Worm (Caenorhabditis elegans) whole organism, L4 larva: Measurements from ENCODE around the gene F49C12.2.
A peak's percentile ranks its signal among the peaks of the same experiment; 100 is the strongest.
"Not testable (repeated sequence)": the region's sequence is repeated elsewhere in the genome, so short reads cannot be mapped to it uniquely, and the experiment has no call there.

Experiments used
- F37D6.2 ChIP-seq: sonication (generic microtip); optimal IDR thresholded peaks from 2 replicates; lab custom pipeline; 2016; ENCODE audit warnings: mild to moderate bottlenecking, missing genetic modification characterization, missing compliant biosample characterization
- F44E2.7 ChIP-seq: fragments of 200-800 bp; sonication (Bioruptor generic); IDR thresholded peaks from 2 replicates; pipeline ENCODE4 v2.1.2; 2022; ENCODE audit warnings: missing genetic modification characterization, missing compliant biosample characterization
- T26A8.4 ChIP-seq: fragments of 200-800 bp; sonication (Bioruptor generic); IDR thresholded peaks from 2 replicates; pipeline ENCODE4 v1.3.6; 2022; ENCODE audit warnings: missing genetic modification characterization, missing compliant biosample characterization
- Y48G9A.11 ChIP-seq: fragments of 200-800 bp; sonication (Bioruptor generic); IDR thresholded peaks from 2 replicates; pipeline ENCODE4 v1.3.6; 2022; ENCODE audit warnings: missing genetic modification reagents, missing genetic modification characterization, missing compliant biosample characterization
- Y75B8A.6 ChIP-seq: fragments of 200-800 bp; sonication (Bioruptor generic); IDR thresholded peaks from 2 replicates; pipeline ENCODE4 v1.3.6; 2022; ENCODE audit warnings: missing genetic modification reagents, missing genetic modification characterization, missing compliant biosample characterization
- ZK546.5 ChIP-seq, 2 experiments: sonication (generic microtip); optimal IDR thresholded peaks; 2 replicates each; lab custom pipeline; 2017; ENCODE audit warnings: missing biosample characterization in 2 of 2, missing genetic modification characterization in 2 of 2
- ceh-28 ChIP-seq: fragments of 150-350 bp; optimal IDR thresholded peaks from 2 replicates; lab custom pipeline; 2014; ENCODE audit warnings: missing biosample characterization, missing genetic modification reagents, missing genetic modification characterization
- ceh-44 ChIP-seq: fragments of 200-800 bp; sonication (Bioruptor generic); IDR thresholded peaks from 2 replicates; pipeline ENCODE4 v1.3.6; 2022; ENCODE audit warnings: missing genetic modification reagents, missing genetic modification characterization, missing compliant biosample characterization
- daf-12 ChIP-seq: fragments of 150-350 bp; optimal IDR thresholded peaks from 2 replicates; lab custom pipeline; 2014; ENCODE audit warnings: missing biosample characterization, missing genetic modification reagents, missing genetic modification characterization
- daf-19 ChIP-seq: fragments of 200-800 bp; sonication (Bioruptor generic); conservative IDR thresholded peaks from 2 replicates; pipeline ENCODE4 v1.3.6; 2022; ENCODE audit warnings: missing genetic modification characterization, missing compliant biosample characterization
- dmd-8 ChIP-seq: fragments of 200-800 bp; sonication (Bioruptor generic); IDR thresholded peaks from 2 replicates; pipeline ENCODE4 v1.3.6; 2022; ENCODE audit warnings: missing genetic modification characterization, missing compliant biosample characterization
- egl-27 ChIP-seq: sonication (generic microtip); optimal IDR thresholded peaks from 3 replicates; lab custom pipeline; 2017; ENCODE audit warnings: missing biosample characterization, missing genetic modification reagents, missing genetic modification characterization
- egl-43 ChIP-seq: fragments of 200-800 bp; sonication (Bioruptor generic); IDR thresholded peaks from 2 replicates; pipeline ENCODE4 v1.3.6; 2022; ENCODE audit warnings: missing genetic modification reagents, missing genetic modification characterization, missing compliant biosample characterization
- fkh-10 ChIP-seq: fragments of 150-350 bp; optimal IDR thresholded peaks from 2 replicates; lab custom pipeline; 2014; ENCODE audit warnings: missing biosample characterization, missing genetic modification reagents, missing genetic modification characterization
- fos-1 ChIP-seq: fragments of 150-350 bp; optimal IDR thresholded peaks from 2 replicates; lab custom pipeline; 2014; ENCODE audit warnings: missing biosample characterization, missing genetic modification characterization
- hlh-30 ChIP-seq: sonication (generic microtip); optimal IDR thresholded peaks from 2 replicates; lab custom pipeline; 2017; ENCODE audit warnings: antibody characterized with exemption, mild to moderate bottlenecking, missing genetic modification characterization, missing compliant biosample characterization; ENCODE audit not compliant: insufficient read depth
- lim-7 ChIP-seq: fragments of 200-800 bp; sonication (Bioruptor generic); IDR thresholded peaks from 2 replicates; pipeline ENCODE4 v1.3.6; 2022; ENCODE audit warnings: missing genetic modification characterization, missing compliant biosample characterization
- lin-13 ChIP-seq: fragments of 150-350 bp; optimal IDR thresholded peaks from 2 replicates; lab custom pipeline; 2014; ENCODE audit warnings: missing biosample characterization, missing genetic modification reagents, missing genetic modification characterization
- lin-39 ChIP-seq: fragments of 150-350 bp; optimal IDR thresholded peaks from 2 replicates; lab custom pipeline; 2014; ENCODE audit warnings: missing biosample characterization, missing genetic modification reagents, missing genetic modification characterization
- mdl-1 ChIP-seq, 2 experiments: fragments of 150-350 bp in 1 of 2; sonication (generic microtip) in 1 of 2; optimal IDR thresholded peaks; 2 replicates each; lab custom pipeline; 2014 to 2017; ENCODE audit warnings: missing biosample characterization in 2 of 2, missing genetic modification characterization in 2 of 2
- mdt-29 ChIP-seq: fragments of 200-800 bp; sonication (Bioruptor generic); IDR thresholded peaks from 2 replicates; pipeline ENCODE4 v1.3.6; 2022; ENCODE audit warnings: missing genetic modification reagents, missing genetic modification characterization, missing compliant biosample characterization
- nhr-102 ChIP-seq: sonication (generic microtip); optimal IDR thresholded peaks from 2 replicates; lab custom pipeline; 2016; ENCODE audit warnings: mild to moderate bottlenecking, missing genetic modification characterization, moderate library complexity, missing compliant biosample characterization
- nhr-237 ChIP-seq: sonication (generic microtip); optimal IDR thresholded peaks from 2 replicates; lab custom pipeline; 2017; ENCODE audit warnings: missing biosample characterization, missing genetic modification characterization
- nhr-42 ChIP-seq: fragments of 200-800 bp; sonication (Bioruptor generic); IDR thresholded peaks from 2 replicates; pipeline ENCODE4 v1.3.6; 2022; ENCODE audit warnings: missing genetic modification characterization, missing compliant biosample characterization
- saeg-2 ChIP-seq: fragments of 200-800 bp; sonication (Bioruptor generic); IDR thresholded peaks from 2 replicates; pipeline ENCODE4 v1.3.6; 2022; ENCODE audit warnings: missing genetic modification reagents, missing genetic modification characterization, missing compliant biosample characterization
- skn-1 ChIP-seq: fragments of 150-350 bp; optimal IDR thresholded peaks from 2 replicates; lab custom pipeline; 2014; ENCODE audit warnings: missing biosample characterization, missing genetic modification characterization
- snpc-1.2 ChIP-seq: fragments of 200-800 bp; sonication (Bioruptor generic); IDR thresholded peaks from 2 replicates; pipeline ENCODE4 v1.3.6; 2022; ENCODE audit warnings: missing genetic modification reagents, missing genetic modification characterization, missing compliant biosample characterization
- snpc-4 ChIP-seq: fragments of 150-350 bp; optimal IDR thresholded peaks from 2 replicates; lab custom pipeline; 2014; ENCODE audit warnings: missing biosample characterization, missing genetic modification characterization
- tag-97 ChIP-seq: fragments of 200-800 bp; sonication (Bioruptor generic); IDR thresholded peaks from 2 replicates; pipeline ENCODE4 v1.3.6; 2022; ENCODE audit warnings: missing genetic modification characterization, missing compliant biosample characterization
- unc-39 ChIP-seq: sonication (generic microtip); optimal IDR thresholded peaks from 2 replicates; lab custom pipeline; 2017; ENCODE audit warnings: missing biosample characterization, missing genetic modification characterization
- unc-62 ChIP-seq, 3 experiments: fragments of 150-350 bp in 1 of 3; sonication (generic microtip); optimal IDR thresholded peaks in 2 of 3; peaks in 1 of 3; 1 replicate in 1 of 3; 2 replicates in 2 of 3; lab custom pipeline; 2014 to 2017; ENCODE audit warnings: missing biosample characterization in 3 of 3, missing genetic modification characterization in 3 of 3, missing genetic modification reagents in 3 of 3, missing genotype in 1 of 3
- zip-2 ChIP-seq: fragments of 150-350 bp; optimal IDR thresholded peaks from 2 replicates; lab custom pipeline; 2014; ENCODE audit warnings: missing biosample characterization, missing genetic modification characterization

Gene F49C12.2

ce11 chrIV:9293825-9294224, 5.2 kb downstream of the F49C12.2 start, which contains the start of gene nhr-264:
nhr-264 (minus strand) TSS chrIV:9293925.
- TF ChIP-seq dmd-8; zip-2; nhr-102 (tag; lab: Kevin White, UChicago): not testable (repeated sequence)

ce11 chrIV:9289635-9290034, 9.4 kb downstream of the F49C12.2 start:
- TF ChIP-seq mdt-29, result no peak
- no peak for TF ChIP-seq lin-13 (GFP tag; lab: Kevin White, UChicago)
- no peak for TF ChIP-seq ceh-44 (GFP tag; lab: Robert Waterston, UW)
- TF ChIP-seq mdl-1 (tag; optimal IDR thresholded peaks at IDR 0.05; lab: Kevin White, UChicago), result no peak
- TF ChIP-seq nhr-237 (tag; lab: Kevin White, UChicago), result no peak
- TF ChIP-seq F37D6.2 (tag; lab: Kevin White, UChicago), result no peak
- no peak for TF ChIP-seq Y75B8A.6 (GFP tag; lab: Robert Waterston, UW)
- TF ChIP-seq lim-7 (GFP tag; lab: Robert Waterston, UW), result no peak

- not testable (repeated sequence) for TF ChIP-seq egl-27 (tag; lab: Kevin White, UChicago); fkh-10 (GFP tag; lab: Kevin White, UChicago); F44E2.7 (GFP tag; lab: Robert Waterston, UW)
These were observed 12.7 kb downstream of the F49C12.2 start, which contains the start of gene nhr-267 for ce11 chrIV:9286305-9286704. nhr-267 (minus strand) TSS chrIV:9286405.

- TF ChIP-seq unc-62 (GFP tag; optimal IDR thresholded peaks at IDR 0.05 in 1 of 2; lab: Kevin White, UChicago) (peak in 1 of 2 experiments; percentile 91), unc-62 (tag; optimal IDR thresholded peaks at IDR 0.05; lab: Kevin White, UChicago) (no peak), snpc-1.2 (GFP tag; lab: Robert Waterston, UW) (no peak)
These were observed 25.0 kb downstream of the F49C12.2 start, which contains the start of gene nmy-3 for ce11 chrIV:9274008-9274529. nmy-3 (plus strand) TSS chrIV:9274479.

ce11 chrIV:9269796-9270195, 29.2 kb downstream of the F49C12.2 start, which contains the start of gene flh-3:
flh-3 (plus strand) TSS chrIV:9270096.
- TF ChIP-seq nhr-42 (GFP tag; lab: Robert Waterston, UW), result no peak
- no peak for TF ChIP-seq ZK546.5 (tag; optimal IDR thresholded peaks at IDR 0.05; lab: Kevin White, UChicago)
- no peak for TF ChIP-seq hlh-30
- TF ChIP-seq daf-12 (tag; lab: Kevin White, UChicago), result no peak
- no peak for TF ChIP-seq fos-1 (tag; lab: Kevin White, UChicago)
- TF ChIP-seq skn-1 (tag; lab: Kevin White, UChicago), result no peak
- TF ChIP-seq Y48G9A.11, result no peak
- TF ChIP-seq saeg-2 (GFP tag; lab: Robert Waterston, UW), result no peak
- no peak for TF ChIP-seq ceh-28 (tag; lab: Kevin White, UChicago)
- TF ChIP-seq T26A8.4 (GFP tag; lab: Robert Waterston, UW), result no peak

ce11 chrIV:9268916-9269315, 30.1 kb downstream of the F49C12.2 start:
- TF ChIP-seq lin-39 (tag; lab: Kevin White, UChicago) (no peak), tag-97 (no peak), daf-19 (GFP tag; lab: Robert Waterston, UW) (no peak), hlh-30 (no peak), unc-39 (tag; lab: Kevin White, UChicago) (no peak), egl-43 (no peak), snpc-4 (no peak)
